Worm (Caenorhabditis elegans) whole organism, L2 larva: Measurements from ENCODE around the gene mam-6.
A peak's percentile ranks its signal among the peaks of the same experiment; 100 is the strongest.

Experiments used
- R02D3.7 ChIP-seq: fragments of 150-350 bp; optimal IDR thresholded peaks from 2 replicates; lab custom pipeline; 2014; ENCODE audit warnings: missing biosample characterization, missing genetic modification characterization
- Y55F3AM.14 ChIP-seq: fragments of 200-800 bp; sonication (Bioruptor generic); optimal IDR thresholded peaks from 2 replicates; lab custom pipeline; 2018; ENCODE audit warnings: mild to moderate bottlenecking, missing genetic modification characterization, missing compliant biosample characterization
- ama-1 ChIP-seq: fragments of 150-350 bp; optimal IDR thresholded peaks from 2 replicates; lab custom pipeline; 2018; ENCODE audit warnings: inconsistent platforms
- ceh-16 ChIP-seq: fragments of 150-350 bp; optimal IDR thresholded peaks from 2 replicates; lab custom pipeline; 2014; ENCODE audit warnings: missing biosample characterization, missing genetic modification characterization
- ceh-82 ChIP-seq: fragments of 150-350 bp; optimal IDR thresholded peaks from 2 replicates; lab custom pipeline; 2014; ENCODE audit warnings: missing biosample characterization, missing genetic modification characterization
- dmd-4 ChIP-seq: sonication (generic microtip); optimal IDR thresholded peaks from 2 replicates; lab custom pipeline; 2017; ENCODE audit warnings: missing biosample characterization, missing genetic modification characterization
- egl-27 ChIP-seq: sonication (generic microtip); optimal IDR thresholded peaks from 3 replicates; lab custom pipeline; 2017; ENCODE audit warnings: missing biosample characterization, missing genetic modification reagents, missing genetic modification characterization
- elt-1 ChIP-seq: fragments of 150-350 bp; optimal IDR thresholded peaks from 2 replicates; lab custom pipeline; 2014; ENCODE audit warnings: missing biosample characterization, missing genetic modification characterization
- elt-3 ChIP-seq: sonication (generic microtip); optimal IDR thresholded peaks from 2 replicates; lab custom pipeline; 2017; ENCODE audit warnings: missing biosample characterization, missing genetic modification characterization
- gmeb-1 ChIP-seq: fragments of 150-350 bp; optimal IDR thresholded peaks from 2 replicates; lab custom pipeline; 2014; ENCODE audit warnings: missing biosample characterization, missing genetic modification characterization
- lin-11 ChIP-seq: fragments of 150-350 bp; sonication (generic microtip); optimal IDR thresholded peaks from 2 replicates; lab custom pipeline; 2014; ENCODE audit warnings: missing biosample characterization, missing genetic modification characterization, inconsistent platforms, mixed read lengths
- lin-13 ChIP-seq: fragments of 150-350 bp; optimal IDR thresholded peaks from 2 replicates; lab custom pipeline; 2014; ENCODE audit warnings: missing biosample characterization, missing genetic modification reagents, missing genetic modification characterization
- lsy-2 ChIP-seq, 2 experiments: fragments of 150-350 bp in 1 of 2; sonication (generic microtip) in 1 of 2; optimal IDR thresholded peaks; 2 replicates each; lab custom pipeline; 2014 to 2017; ENCODE audit warnings: missing biosample characterization in 2 of 2, missing genetic modification characterization in 2 of 2
- mab-5 ChIP-seq: fragments of 150-350 bp; optimal IDR thresholded peaks from 2 replicates; lab custom pipeline; 2014; ENCODE audit warnings: missing biosample characterization, missing genetic modification characterization
- nhr-10 ChIP-seq: sonication (generic microtip); optimal IDR thresholded peaks from 2 replicates; lab custom pipeline; 2017; ENCODE audit warnings: missing biosample characterization, missing genetic modification characterization
- nhr-12 ChIP-seq: fragments of 150-350 bp; optimal IDR thresholded peaks from 2 replicates; lab custom pipeline; 2014; ENCODE audit warnings: missing biosample characterization, missing genetic modification characterization
- nhr-21 ChIP-seq: fragments of 150-350 bp; optimal IDR thresholded peaks from 2 replicates; lab custom pipeline; 2014; ENCODE audit warnings: missing biosample characterization, missing genetic modification characterization
- nhr-237 ChIP-seq: fragments of 150-350 bp; optimal IDR thresholded peaks from 2 replicates; lab custom pipeline; 2014; ENCODE audit warnings: missing biosample characterization, missing genetic modification characterization
- nhr-25 ChIP-seq: fragments of 150-350 bp; sonication (generic microtip); optimal IDR thresholded peaks from 3 replicates; lab custom pipeline; 2014; ENCODE audit warnings: missing biosample characterization, missing genetic modification characterization
- nhr-77 ChIP-seq: fragments of 150-350 bp; optimal IDR thresholded peaks from 2 replicates; lab custom pipeline; 2014; ENCODE audit warnings: missing biosample characterization, missing genetic modification characterization
- peb-1 ChIP-seq: fragments of 150-350 bp; optimal IDR thresholded peaks from 2 replicates; lab custom pipeline; 2014; ENCODE audit warnings: missing biosample characterization, missing genetic modification characterization
- sem-4 ChIP-seq: fragments of 150-350 bp; optimal IDR thresholded peaks from 2 replicates; lab custom pipeline; 2014; ENCODE audit warnings: missing biosample characterization, missing genetic modification reagents, missing genetic modification characterization
- skn-1 ChIP-seq: sonication (generic microtip); optimal IDR thresholded peaks from 2 replicates; lab custom pipeline; 2017; ENCODE audit warnings: missing biosample characterization, missing genetic modification characterization
- sma-9 ChIP-seq, 2 experiments: fragments of 150-350 bp in 1 of 2; sonication (generic microtip) in 1 of 2; optimal IDR thresholded peaks; 2 replicates each; lab custom pipeline; 2014 to 2016; ENCODE audit warnings: missing genetic modification characterization in 2 of 2, mild to moderate bottlenecking in 1 of 2, missing biosample characterization in 1 of 2, missing compliant biosample characterization in 1 of 2, missing genetic modification reagents in 1 of 2, moderate library complexity in 1 of 2
- snpc-4 ChIP-seq: fragments of 150-350 bp; optimal IDR thresholded peaks from 2 replicates; lab custom pipeline; 2014; ENCODE audit warnings: missing biosample characterization, missing genetic modification characterization
- unc-55 ChIP-seq: fragments of 150-350 bp; sonication (generic microtip); optimal IDR thresholded peaks from 3 replicates; lab custom pipeline; 2014; ENCODE audit warnings: missing biosample characterization, missing genetic modification reagents, missing genetic modification characterization
- zag-1 ChIP-seq: fragments of 150-350 bp; optimal IDR thresholded peaks from 2 replicates; lab custom pipeline; 2014; ENCODE audit warnings: missing biosample characterization, missing genetic modification characterization
- ztf-1 ChIP-seq: fragments of 200-800 bp; sonication (Bioruptor generic); conservative IDR thresholded peaks from 2 replicates; pipeline ENCODE4 v1.3.6; 2022; ENCODE audit warnings: missing genetic modification characterization, missing compliant biosample characterization
- ztf-4 ChIP-seq: fragments of 150-350 bp; optimal IDR thresholded peaks from 2 replicates; lab custom pipeline; 2014; ENCODE audit warnings: missing biosample characterization, missing genetic modification characterization

The mam-6 gene

ce11 chrX:15034787-15035186 lies 34.4 kb downstream of the mam-6 start, which contains the start of gene dsc-1:
Gene dsc-1 (minus strand): TSS chrX:15034832.
- TF ChIP-seq ceh-16 (no peak), nhr-77 (no peak), lin-11 (tag; lab: Kevin White, UChicago) (no peak), lsy-2 (tag; optimal IDR thresholded peaks at IDR 0.05; lab: Kevin White, UChicago) (no peak)
- TF ChIP-seq, all 48 proteins: peak for 0

DNA sequence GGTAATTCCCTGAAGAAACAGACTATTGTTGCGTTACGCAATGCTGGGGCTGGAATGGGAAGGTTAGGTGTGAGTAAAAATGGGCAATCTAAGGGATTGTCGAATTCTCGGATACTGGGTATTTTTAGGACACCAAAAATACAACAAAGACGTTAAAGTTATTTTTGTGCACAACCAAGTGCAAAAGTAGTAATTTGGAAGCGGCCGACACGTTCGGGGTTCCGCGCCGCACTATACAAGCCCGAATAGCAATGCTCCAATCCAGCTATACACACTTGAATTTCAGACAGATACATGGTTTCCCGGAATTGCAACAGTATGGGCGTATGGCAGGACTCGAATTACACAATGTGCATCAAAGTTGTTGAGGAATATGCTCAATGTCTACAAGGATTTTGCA lies 41.1 kb downstream of the mam-6 start:
- TF ChIP-seq elt-1 (tag; lab: Kevin White, UChicago) (no peak), snpc-4 (tag; lab: Kevin White, UChicago) (peak; percentile 24)

ce11 chrX:15027566-15027965 lies 41.6 kb downstream of the mam-6 start:
- TF ChIP-seq ztf-4 (tag; lab: Kevin White, UChicago) (no peak), snpc-4 (tag; lab: Kevin White, UChicago) (no peak), gmeb-1 (tag; lab: Kevin White, UChicago) (no peak), ceh-82 (tag; lab: Kevin White, UChicago) (no peak), sma-9 (GFP tag; optimal IDR thresholded peaks at IDR 0.05; lab: Kevin White, UChicago) (no peak), sma-9 (tag; optimal IDR thresholded peaks at IDR 0.05; lab: Kevin White, UChicago) (no peak), lsy-2 (tag; optimal IDR thresholded peaks at IDR 0.05; lab: Kevin White, UChicago) (peak in 1 of 2 experiments; percentile 3), R02D3.7 (tag; lab: Kevin White, UChicago) (no peak), skn-1 (tag; lab: Kevin White, UChicago) (no peak), nhr-21 (tag; lab: Kevin White, UChicago) (no peak), dmd-4 (tag; lab: Kevin White, UChicago) (no peak), sem-4 (tag; lab: Kevin White, UChicago) (no peak), Y55F3AM.14 (GFP tag; lab: Kevin White, UChicago) (no peak), ama-1 (lab: Kevin White, UChicago) (no peak), nhr-77 (no peak), lin-11 (tag; lab: Kevin White, UChicago) (no peak), nhr-10 (tag; lab: Kevin White, UChicago) (no peak), elt-1 (tag; lab: Kevin White, UChicago) (no peak), elt-3 (tag; lab: Kevin White, UChicago) (no peak), nhr-12 (no peak), ztf-1 (GFP tag; lab: Robert Waterston, UW) (no peak), unc-55 (GFP tag; lab: Kevin White, UChicago) (peak; percentile 77), lin-13 (GFP tag; lab: Kevin White, UChicago) (no peak), mab-5 (tag; lab: Kevin White, UChicago) (peak; percentile 68), egl-27 (tag; lab: Kevin White, UChicago) (peak; percentile 4)

- TF ChIP-seq zag-1 (tag; lab: Kevin White, UChicago) (no peak), nhr-25 (no peak), peb-1 (tag; lab: Kevin White, UChicago) (no peak), nhr-237 (no peak), ama-1 (lab: Kevin White, UChicago) (no peak), gmeb-1 (tag; lab: Kevin White, UChicago) (no peak), egl-27 (tag; lab: Kevin White, UChicago) (no peak), elt-1 (tag; lab: Kevin White, UChicago) (no peak), skn-1 (tag; lab: Kevin White, UChicago) (no peak), sem-4 (tag; lab: Kevin White, UChicago) (no peak), nhr-10 (tag; lab: Kevin White, UChicago) (no peak)
These were observed 43.1 kb downstream of the mam-6 start, which contains the start of gene seb-3 for ce11 chrX:15026008-15026407. Gene seb-3 (plus strand): TSS chrX:15026308.
